Worm (Caenorhabditis elegans) whole organism, dauer: Measurements from ENCODE around the gene tgt-1.
A peak's percentile ranks its signal among the peaks of the same experiment; 100 is the strongest.

Source experiments
- unc-62 ChIP-seq: sonication (generic microtip); optimal IDR thresholded peaks from 2 replicates; lab custom pipeline; 2017; ENCODE audit warnings: missing biosample characterization, missing genetic modification reagents, missing genetic modification characterization

Gene tgt-1

DNA sequence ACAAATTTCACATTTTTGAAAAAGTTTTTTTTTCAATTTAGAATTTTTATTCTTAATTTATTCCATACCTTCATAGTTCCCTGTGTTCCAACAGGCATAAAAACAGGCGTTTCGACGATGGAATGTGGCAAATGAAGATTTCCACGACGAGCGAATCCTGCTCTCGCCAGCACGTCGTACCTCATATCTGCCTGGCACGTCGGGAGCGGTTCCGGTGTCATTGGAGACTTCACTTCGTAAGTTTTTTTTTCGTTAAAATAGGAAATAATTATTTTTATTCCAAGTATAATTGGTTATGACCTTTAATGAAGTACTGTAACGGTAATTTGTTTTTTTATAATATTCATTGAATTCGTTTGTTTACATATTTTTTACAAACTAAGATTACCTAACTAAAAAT, at the start of gene tgt-1:
TSS of gene tgt-1 (minus strand) at position 232 of the 400 bp plus-strand sequence.
- TF ChIP-seq unc-62, result no peak

DNA sequence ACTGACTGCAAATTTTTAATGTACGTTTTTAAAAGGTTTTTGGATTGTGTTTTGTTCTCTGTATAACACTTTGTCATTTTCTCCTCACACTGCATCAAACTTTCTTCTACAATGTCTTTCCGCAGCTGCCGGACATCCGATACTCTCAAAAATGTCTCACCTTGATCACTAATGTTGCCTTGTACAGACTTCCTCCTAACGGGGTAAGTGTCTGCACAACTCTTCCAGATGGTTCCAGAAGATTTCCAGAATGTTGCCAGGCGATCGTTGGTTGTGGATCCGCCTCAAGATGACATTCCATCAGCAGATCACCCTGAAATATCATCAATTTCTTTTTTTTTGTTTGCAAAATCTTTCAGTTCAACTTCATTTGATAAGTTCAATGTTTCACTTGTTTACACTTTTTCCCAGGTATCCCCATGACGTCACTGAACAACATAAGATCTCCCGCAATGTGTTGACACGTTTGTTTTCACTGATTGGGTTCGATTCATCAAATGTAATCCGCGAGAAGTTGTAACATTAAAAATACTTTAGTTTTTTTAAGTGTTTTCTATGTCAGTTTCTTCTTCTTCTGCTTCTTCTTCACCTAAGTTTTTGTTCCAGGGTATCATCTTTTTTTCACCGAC, 49.6 kb upstream of the tgt-1 start:
- no peak for TF ChIP-seq unc-62

DNA sequence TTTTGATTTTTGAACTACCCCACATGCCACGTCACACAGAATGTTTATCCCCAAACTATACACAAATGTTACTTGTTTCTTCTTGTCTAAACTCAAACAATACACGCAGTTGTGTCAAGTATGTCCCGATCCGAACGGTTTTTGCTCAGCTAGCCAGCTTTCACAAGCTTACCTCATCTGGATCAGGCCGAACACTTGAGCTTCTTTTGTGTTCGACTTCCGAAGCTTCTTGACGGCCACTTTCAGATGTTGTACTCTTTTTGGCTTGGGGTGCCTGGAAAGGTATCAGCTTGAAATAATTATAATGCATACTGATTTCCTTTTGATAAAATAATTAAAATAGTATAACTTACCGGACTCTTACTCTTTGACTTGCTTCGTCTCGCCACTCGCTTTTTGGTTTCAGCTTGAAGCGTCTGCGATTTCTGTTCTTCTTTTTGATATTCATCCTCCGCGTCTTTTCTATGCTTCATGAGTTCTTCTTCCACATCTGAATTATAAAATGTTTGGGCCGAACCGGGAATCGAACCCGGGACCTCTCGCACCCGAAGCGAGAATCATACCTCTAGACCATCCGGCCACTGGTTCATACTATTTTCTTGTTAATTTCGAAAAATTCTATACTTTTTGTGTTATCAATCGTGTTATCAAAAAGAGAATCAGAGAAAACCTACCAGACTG, 45.6 kb upstream of the tgt-1 start:
- no peak for TF ChIP-seq unc-62

- no peak for TF ChIP-seq unc-62
Observed at ce11 chrIV:11986407-11986806, 26.8 kb upstream of the tgt-1 start.

ce11 chrIV:11970171-11970570, 10.6 kb upstream of the tgt-1 start, which contains the start of gene ZK829.9:
TSS of gene ZK829.9 (plus strand) at chrIV:11970534.
- TF ChIP-seq unc-62, result no peak

ce11 chrIV:11965327-11965726, 5.7 kb upstream of the tgt-1 start, which contains the start of gene srj-1:
TSS of gene srj-1 (minus strand) at chrIV:11965427.
- no peak for TF ChIP-seq unc-62

ce11 chrIV:11961485-11962255, 2.1 kb upstream of the tgt-1 start, which contains the start of gene ZK829.7:
TSS of gene ZK829.7 (minus strand) at chrIV:11961535.
- no peak for TF ChIP-seq unc-62

DNA sequence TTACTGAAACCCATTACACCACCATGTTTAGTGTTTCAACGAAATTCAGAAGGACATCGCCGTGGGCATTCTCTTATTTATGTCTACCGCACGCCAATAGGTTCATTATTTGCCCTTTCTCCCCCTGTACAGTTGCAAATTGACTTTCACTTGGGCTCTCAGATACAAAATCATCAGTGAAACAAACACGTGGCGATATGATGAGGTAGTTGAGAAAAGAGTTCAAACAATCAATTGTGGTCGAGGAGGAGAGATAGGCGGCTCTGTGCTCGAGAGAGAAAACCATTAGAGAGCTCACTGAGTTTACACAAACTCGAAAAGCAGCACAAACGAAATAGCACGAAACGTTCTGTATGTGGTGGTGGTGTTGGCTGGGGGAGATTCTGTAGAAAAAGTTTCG, 2.5 kb downstream of the tgt-1 start:
- TF ChIP-seq unc-62, result no peak

ce11 chrIV:11956387-11956786, 3.2 kb downstream of the tgt-1 start:
- TF ChIP-seq unc-62, result peak; percentile 29

- no peak for TF ChIP-seq unc-62
Observed at ce11 chrIV:11955592-11955991, 4.0 kb downstream of the tgt-1 start.

DNA sequence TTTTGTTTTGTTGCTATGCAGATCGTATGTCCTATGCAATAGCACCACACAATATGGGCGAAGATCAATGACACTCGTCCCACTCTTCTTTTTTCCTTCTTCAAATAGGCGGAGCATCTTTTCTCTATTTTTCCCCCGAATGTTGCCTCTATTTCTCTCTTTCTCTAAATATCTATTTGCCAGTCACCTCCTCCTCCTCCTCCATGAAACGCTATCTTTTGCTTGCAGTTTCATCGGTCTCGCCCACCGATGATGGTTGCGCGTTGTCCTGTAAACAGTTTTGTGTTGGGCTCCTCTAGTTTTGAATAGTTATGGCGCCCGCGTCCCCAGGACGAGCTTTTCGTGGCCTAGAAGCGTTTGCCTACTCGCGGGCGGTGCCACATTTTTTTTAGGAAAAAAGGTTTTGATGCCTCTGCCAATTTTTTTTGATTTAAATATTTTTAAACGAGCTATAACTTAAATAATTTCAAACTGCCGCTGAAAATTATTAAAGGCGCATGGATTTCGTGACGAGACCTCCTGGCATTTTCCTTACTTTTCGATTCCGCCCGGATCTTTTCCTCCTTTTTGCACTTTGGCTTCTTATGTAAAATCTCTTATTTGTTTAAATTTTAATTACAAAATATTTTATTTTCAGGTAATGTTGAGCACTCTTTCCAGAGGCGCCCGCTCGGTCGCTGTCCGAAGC, 6.8 kb downstream of the tgt-1 start, which contains the start of gene gdh-1:
TSS of gene gdh-1 (plus strand) at position 638 of the 688 bp plus-strand sequence.
- TF ChIP-seq unc-62, result no peak

DNA sequence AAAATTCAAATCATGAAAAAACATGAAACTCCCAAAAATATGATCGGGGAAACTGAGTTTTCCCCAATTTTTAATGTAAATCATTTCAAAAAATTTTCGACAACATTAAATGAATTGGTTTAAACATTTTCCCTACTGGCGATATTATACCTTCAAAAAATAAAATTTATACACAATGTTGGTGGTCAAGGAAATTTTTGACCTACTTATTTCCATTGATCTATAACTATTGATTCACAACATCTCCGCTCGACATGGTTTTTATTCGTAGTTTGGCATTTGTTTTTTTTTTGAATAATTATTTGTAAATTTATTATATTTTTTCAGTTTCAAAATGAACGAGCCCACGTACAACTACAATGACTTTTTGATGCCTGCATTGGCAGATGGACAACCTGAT, 9.3 kb downstream of the tgt-1 start, which contains the start of gene tbx-36:
TSS of gene tbx-36 (plus strand) at position 301 of the 400 bp plus-strand sequence.
- no peak for TF ChIP-seq unc-62

DNA sequence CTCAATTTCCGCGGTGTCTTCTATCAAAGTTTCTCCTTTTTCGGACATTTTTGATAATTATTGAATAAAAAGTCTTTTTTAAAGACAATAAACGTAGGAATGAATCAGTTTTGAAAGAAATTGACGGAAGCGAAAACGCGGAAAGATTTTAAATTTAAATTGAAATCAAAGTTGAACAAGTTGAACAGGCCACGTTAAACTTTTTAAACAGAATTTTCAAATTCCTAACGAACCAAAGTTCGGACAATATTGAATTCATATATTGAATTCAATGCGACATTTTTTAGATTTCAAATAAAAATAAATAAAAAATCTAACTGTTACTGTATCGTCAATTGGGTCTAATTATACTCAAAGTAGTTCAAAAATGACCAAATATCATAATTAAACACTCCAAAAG, 9.9 kb downstream of the tgt-1 start, which contains the start of gene hdl-1:
TSS of gene hdl-1 (minus strand) at position 101 of the 400 bp plus-strand sequence.
- no peak for TF ChIP-seq unc-62

ce11 chrIV:11945621-11946020, 14.0 kb downstream of the tgt-1 start, which contains the start of gene ZK829.3:
TSS of gene ZK829.3 (minus strand) at chrIV:11945721.
- no peak for TF ChIP-seq unc-62

DNA sequence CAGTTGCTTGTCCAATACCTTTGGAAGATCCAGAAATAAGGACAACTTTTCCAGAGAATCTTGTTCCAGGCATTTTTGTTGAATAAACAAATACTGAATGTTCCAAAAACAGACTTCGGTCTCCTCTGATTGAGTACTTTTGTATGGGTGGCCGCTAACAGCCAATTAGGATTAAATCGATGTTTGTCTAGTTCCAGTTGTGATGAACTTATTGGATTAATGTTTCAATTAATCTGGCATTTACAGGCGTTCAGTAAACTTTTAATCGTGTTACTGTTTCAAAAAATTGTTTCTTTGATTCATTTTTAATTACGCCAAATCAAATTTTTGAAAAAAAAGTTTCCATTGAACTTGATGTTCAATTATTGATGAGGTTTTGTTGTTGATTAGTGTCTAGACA, 17.3 kb downstream of the tgt-1 start, which contains the start of gene ZK829.1:
TSS of gene ZK829.1 (minus strand) at position 101 of the 400 bp plus-strand sequence.
- TF ChIP-seq unc-62, result no peak

DNA sequence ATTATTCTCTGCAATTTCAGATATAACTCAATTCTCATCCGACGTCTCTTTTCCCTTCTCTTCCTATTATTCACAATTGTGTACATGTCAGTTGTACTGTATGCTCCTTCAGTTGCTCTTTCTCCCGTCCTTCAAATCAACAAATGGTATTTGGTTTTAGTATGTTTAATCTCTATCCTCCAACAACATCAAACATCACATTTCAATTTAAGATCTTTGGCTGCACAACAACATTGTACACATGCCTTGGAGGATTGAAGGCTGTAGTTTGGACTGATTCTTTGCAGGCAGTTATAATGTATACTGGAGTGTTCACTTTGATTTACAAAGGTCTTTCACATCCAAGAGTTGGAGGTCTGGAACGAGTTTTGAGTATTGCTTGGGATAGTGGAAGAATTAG, 21.1 kb downstream of the tgt-1 start:
- no peak for TF ChIP-seq unc-62
